Worm (Caenorhabditis elegans) whole organism, L2 larva: ENCODE data around the gene nadk-1.

ENCODE experiments used
- C34F6.9 ChIP-seq: fragments of 150-350 bp; optimal IDR thresholded peaks from 2 replicates; lab custom pipeline; 2014; ENCODE audit warnings: missing biosample characterization, missing genetic modification characterization
- Y55F3AM.14 ChIP-seq: fragments of 200-800 bp; sonication (Bioruptor generic); optimal IDR thresholded peaks from 2 replicates; lab custom pipeline; 2018; ENCODE audit warnings: mild to moderate bottlenecking, missing genetic modification characterization, missing compliant biosample characterization
- ZK546.5 ChIP-seq: sonication (generic microtip); optimal IDR thresholded peaks from 2 replicates; lab custom pipeline; 2017; ENCODE audit warnings: missing biosample characterization, missing genetic modification characterization
- alr-1 ChIP-seq: fragments of 150-350 bp; optimal IDR thresholded peaks from 2 replicates; lab custom pipeline; 2014; ENCODE audit warnings: missing biosample characterization, missing genetic modification characterization
- ama-1 ChIP-seq: fragments of 150-350 bp; optimal IDR thresholded peaks from 2 replicates; lab custom pipeline; 2018; ENCODE audit warnings: inconsistent platforms
- blmp-1 ChIP-seq: sonication (generic microtip); optimal IDR thresholded peaks from 2 replicates; lab custom pipeline; 2017; ENCODE audit warnings: missing genetic modification characterization, mild to moderate bottlenecking, missing compliant biosample characterization, antibody characterized with exemption, moderate library complexity; ENCODE audit not compliant: insufficient read depth
- ceh-16 ChIP-seq: fragments of 150-350 bp; optimal IDR thresholded peaks from 2 replicates; lab custom pipeline; 2014; ENCODE audit warnings: missing biosample characterization, missing genetic modification characterization
- ceh-82 ChIP-seq: fragments of 150-350 bp; optimal IDR thresholded peaks from 2 replicates; lab custom pipeline; 2014; ENCODE audit warnings: missing biosample characterization, missing genetic modification characterization
- crh-2 ChIP-seq: sonication (generic microtip); optimal IDR thresholded peaks from 2 replicates; lab custom pipeline; 2017; ENCODE audit warnings: missing biosample characterization, missing genetic modification characterization
- dmd-4 ChIP-seq: sonication (generic microtip); optimal IDR thresholded peaks from 2 replicates; lab custom pipeline; 2017; ENCODE audit warnings: missing biosample characterization, missing genetic modification characterization
- elt-1 ChIP-seq: fragments of 150-350 bp; optimal IDR thresholded peaks from 2 replicates; lab custom pipeline; 2014; ENCODE audit warnings: missing biosample characterization, missing genetic modification characterization
- elt-3 ChIP-seq: sonication (generic microtip); optimal IDR thresholded peaks from 2 replicates; lab custom pipeline; 2017; ENCODE audit warnings: missing biosample characterization, missing genetic modification characterization
- gmeb-1 ChIP-seq: fragments of 150-350 bp; optimal IDR thresholded peaks from 2 replicates; lab custom pipeline; 2014; ENCODE audit warnings: missing biosample characterization, missing genetic modification characterization
- lin-13 ChIP-seq: fragments of 150-350 bp; optimal IDR thresholded peaks from 2 replicates; lab custom pipeline; 2014; ENCODE audit warnings: missing biosample characterization, missing genetic modification reagents, missing genetic modification characterization
- lin-39 ChIP-seq: fragments of 150-350 bp; optimal IDR thresholded peaks from 2 replicates; lab custom pipeline; 2014; ENCODE audit warnings: missing biosample characterization, missing genetic modification reagents, missing genetic modification characterization
- lsy-2 ChIP-seq, 2 experiments: fragments of 150-350 bp in 1 of 2; sonication (generic microtip) in 1 of 2; optimal IDR thresholded peaks; 2 replicates each; lab custom pipeline; 2014 to 2017; ENCODE audit warnings: missing biosample characterization in 2 of 2, missing genetic modification characterization in 2 of 2
- mab-5 ChIP-seq: fragments of 150-350 bp; optimal IDR thresholded peaks from 2 replicates; lab custom pipeline; 2014; ENCODE audit warnings: missing biosample characterization, missing genetic modification characterization
- nhr-11 ChIP-seq: fragments of 150-350 bp; optimal IDR thresholded peaks from 2 replicates; lab custom pipeline; 2014; ENCODE audit warnings: missing biosample characterization, missing genetic modification characterization
- nhr-12 ChIP-seq: fragments of 150-350 bp; optimal IDR thresholded peaks from 2 replicates; lab custom pipeline; 2014; ENCODE audit warnings: missing biosample characterization, missing genetic modification characterization
- nhr-129 ChIP-seq: fragments of 150-350 bp; optimal IDR thresholded peaks from 2 replicates; lab custom pipeline; 2014; ENCODE audit warnings: missing biosample characterization, missing genetic modification characterization
- nhr-21 ChIP-seq: fragments of 150-350 bp; optimal IDR thresholded peaks from 2 replicates; lab custom pipeline; 2014; ENCODE audit warnings: missing biosample characterization, missing genetic modification characterization
- nhr-237 ChIP-seq: fragments of 150-350 bp; optimal IDR thresholded peaks from 2 replicates; lab custom pipeline; 2014; ENCODE audit warnings: missing biosample characterization, missing genetic modification characterization
- nhr-25 ChIP-seq: fragments of 150-350 bp; sonication (generic microtip); optimal IDR thresholded peaks from 3 replicates; lab custom pipeline; 2014; ENCODE audit warnings: missing biosample characterization, missing genetic modification characterization
- nhr-6 ChIP-seq: fragments of 150-350 bp; optimal IDR thresholded peaks from 2 replicates; lab custom pipeline; 2014; ENCODE audit warnings: missing biosample characterization, missing genetic modification characterization
- nhr-77 ChIP-seq: fragments of 150-350 bp; optimal IDR thresholded peaks from 2 replicates; lab custom pipeline; 2014; ENCODE audit warnings: missing biosample characterization, missing genetic modification characterization
- peb-1 ChIP-seq: fragments of 150-350 bp; optimal IDR thresholded peaks from 2 replicates; lab custom pipeline; 2014; ENCODE audit warnings: missing biosample characterization, missing genetic modification characterization
- sem-4 ChIP-seq: fragments of 150-350 bp; optimal IDR thresholded peaks from 2 replicates; lab custom pipeline; 2014; ENCODE audit warnings: missing biosample characterization, missing genetic modification reagents, missing genetic modification characterization
- skn-1 ChIP-seq: sonication (generic microtip); optimal IDR thresholded peaks from 2 replicates; lab custom pipeline; 2017; ENCODE audit warnings: missing biosample characterization, missing genetic modification characterization
- sma-3 ChIP-seq: sonication (generic microtip); optimal IDR thresholded peaks from 2 replicates; lab custom pipeline; 2016; ENCODE audit warnings: missing genetic modification reagents, missing genetic modification characterization, missing compliant biosample characterization
- sma-9 ChIP-seq, 2 experiments: fragments of 150-350 bp in 1 of 2; sonication (generic microtip) in 1 of 2; optimal IDR thresholded peaks; 2 replicates each; lab custom pipeline; 2014 to 2016; ENCODE audit warnings: missing genetic modification characterization in 2 of 2, mild to moderate bottlenecking in 1 of 2, missing biosample characterization in 1 of 2, missing compliant biosample characterization in 1 of 2, missing genetic modification reagents in 1 of 2, moderate library complexity in 1 of 2
- unc-39 ChIP-seq: fragments of 150-350 bp; optimal IDR thresholded peaks from 2 replicates; lab custom pipeline; 2014; ENCODE audit warnings: missing biosample characterization, missing genetic modification characterization
- unc-55 ChIP-seq: fragments of 150-350 bp; sonication (generic microtip); optimal IDR thresholded peaks from 3 replicates; lab custom pipeline; 2014; ENCODE audit warnings: missing biosample characterization, missing genetic modification reagents, missing genetic modification characterization
- unc-62 ChIP-seq: fragments of 150-350 bp; optimal IDR thresholded peaks from 2 replicates; lab custom pipeline; 2014; ENCODE audit warnings: missing biosample characterization, missing genetic modification reagents, missing genetic modification characterization
- ztf-1 ChIP-seq: fragments of 200-800 bp; sonication (Bioruptor generic); conservative IDR thresholded peaks from 2 replicates; pipeline ENCODE4 v1.3.6; 2022; ENCODE audit warnings: missing genetic modification characterization, missing compliant biosample characterization
- ztf-11 ChIP-seq: sonication (generic microtip); optimal IDR thresholded peaks from 2 replicates; lab custom pipeline; 2017; ENCODE audit warnings: missing biosample characterization, missing genetic modification characterization
- ztf-4 ChIP-seq: fragments of 150-350 bp; optimal IDR thresholded peaks from 2 replicates; lab custom pipeline; 2014; ENCODE audit warnings: missing biosample characterization, missing genetic modification characterization

The nadk-1 gene

ce11 chrIV:1469093-1469492, 12.2 kb downstream of the nadk-1 start:
- no peak for TF ChIP-seq skn-1 (tag; lab: Kevin White, UChicago)
- TF ChIP-seq nhr-77 (tag; lab: Kevin White, UChicago), result no peak
- TF ChIP-seq sem-4, result no peak
- no peak for TF ChIP-seq alr-1 (tag; lab: Kevin White, UChicago)

- TF ChIP-seq unc-62 (GFP tag; lab: Kevin White, UChicago) (no peak), Y55F3AM.14 (no peak), ztf-1 (GFP tag; lab: Robert Waterston, UW) (no peak), nhr-129 (no peak), C34F6.9 (tag; lab: Kevin White, UChicago) (no peak)
- TF ChIP-seq, all 48 proteins: peak for 0
Measured at ce11 chrIV:1470364-1470763, 13.5 kb downstream of the nadk-1 start.

ce11 chrIV:1472145-1472544, 15.3 kb downstream of the nadk-1 start:
- TF ChIP-seq blmp-1 (tag; lab: Kevin White, UChicago) (no peak), sem-4 (no peak), nhr-12 (tag; lab: Kevin White, UChicago) (no peak), crh-2 (tag; lab: Kevin White, UChicago) (no peak), sma-9 (GFP tag; optimal IDR thresholded peaks at IDR 0.05; lab: Kevin White, UChicago) (no peak), sma-9 (tag; optimal IDR thresholded peaks at IDR 0.05; lab: Kevin White, UChicago) (no peak), dmd-4 (tag; lab: Kevin White, UChicago) (no peak), nhr-77 (tag; lab: Kevin White, UChicago) (no peak), ZK546.5 (no peak), ztf-11 (tag; lab: Kevin White, UChicago) (no peak)

ce11 chrIV:1475009-1475408, 18.1 kb downstream of the nadk-1 start, which contains the start of gene Y77E11A.12:
TSS of gene Y77E11A.12 (minus strand) at chrIV:1475109.
- TF ChIP-seq mab-5 (tag; lab: Kevin White, UChicago), result no peak
- TF ChIP-seq nhr-129, result no peak
- TF ChIP-seq nhr-237 (tag; lab: Kevin White, UChicago), result no peak
- no peak for TF ChIP-seq lin-39 (tag; lab: Kevin White, UChicago)
- no peak for TF ChIP-seq nhr-21 (tag; lab: Kevin White, UChicago)
- TF ChIP-seq unc-39 (tag; lab: Kevin White, UChicago), result no peak
- TF ChIP-seq lsy-2 (tag; optimal IDR thresholded peaks at IDR 0.05; lab: Kevin White, UChicago), result no peak
- TF ChIP-seq Y55F3AM.14, result no peak
- TF ChIP-seq sma-9 (GFP tag; optimal IDR thresholded peaks at IDR 0.05; lab: Kevin White, UChicago), result no peak
- TF ChIP-seq sma-9 (tag; optimal IDR thresholded peaks at IDR 0.05; lab: Kevin White, UChicago), result no peak
- TF ChIP-seq unc-55 (GFP tag; lab: Kevin White, UChicago), result no peak
- no peak for TF ChIP-seq lin-13 (GFP tag; lab: Kevin White, UChicago)

DNA sequence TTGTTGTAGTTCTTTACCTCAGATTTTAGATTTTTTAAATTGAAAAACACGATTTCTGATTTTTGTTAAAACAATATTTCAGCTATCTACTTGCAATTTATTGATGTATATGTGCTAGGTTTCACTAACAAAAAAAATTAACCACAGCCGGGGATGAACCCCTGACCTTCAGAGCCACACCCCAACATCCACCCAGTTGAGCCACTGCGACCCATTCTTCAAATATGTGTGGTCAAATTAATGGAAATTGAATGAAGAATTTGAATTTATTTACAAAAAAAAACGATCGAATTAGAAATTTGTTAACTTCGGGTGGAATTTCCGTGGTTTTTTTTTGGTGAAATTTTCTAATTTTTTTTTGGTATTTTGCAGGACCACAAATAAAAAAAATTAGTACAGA, 21.8 kb downstream of the nadk-1 start:
- TF ChIP-seq sma-3 (GFP tag; lab: Kevin White, UChicago) (no peak), ceh-16 (tag; lab: Kevin White, UChicago) (no peak), nhr-21 (tag; lab: Kevin White, UChicago) (no peak)
- TF ChIP-seq, all 48 proteins: peak for 0

DNA sequence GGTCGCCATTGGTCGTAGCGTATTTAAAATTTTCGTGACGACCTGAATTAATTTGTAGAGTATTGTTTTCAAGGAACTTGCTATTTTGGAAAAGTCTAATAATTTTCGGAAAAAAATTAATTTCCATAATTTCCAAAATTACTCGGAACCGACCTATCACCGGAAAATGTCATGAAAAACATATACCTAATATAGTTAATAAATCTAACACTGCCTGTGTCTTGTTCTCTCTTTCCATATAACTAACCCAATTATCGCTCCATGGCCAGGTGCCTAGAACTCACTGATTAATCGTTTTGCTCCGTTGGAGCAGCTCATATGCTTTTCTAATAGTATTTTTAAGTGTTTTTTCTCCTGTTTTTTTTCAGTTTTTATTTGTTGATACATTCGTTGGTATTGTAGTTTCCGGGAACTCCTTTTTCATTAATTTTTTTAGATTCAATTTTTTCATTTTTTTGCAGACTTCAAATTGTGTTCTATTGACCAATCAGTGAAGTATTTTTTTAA, 28.1 kb downstream of the nadk-1 start, which contains the start of gene Y77E11A.16:
Gene Y77E11A.16, plus strand, starts transcription at position 457 of the 507 bp plus-strand sequence.
- TF ChIP-seq peb-1 (tag; lab: Kevin White, UChicago) (no peak), nhr-77 (tag; lab: Kevin White, UChicago) (no peak), lsy-2 (tag; optimal IDR thresholded peaks at IDR 0.05; lab: Kevin White, UChicago) (peak in 1 of 2 experiments; percentile 9)

- TF ChIP-seq lsy-2 (tag; optimal IDR thresholded peaks at IDR 0.05; lab: Kevin White, UChicago) (peak; percentile 74 to 84), dmd-4 (tag; lab: Kevin White, UChicago) (no peak), ZK546.5 (no peak), ztf-4 (tag; lab: Kevin White, UChicago) (peak; percentile 13), nhr-21 (tag; lab: Kevin White, UChicago) (no peak), alr-1 (tag; lab: Kevin White, UChicago) (no peak), ceh-82 (tag; lab: Kevin White, UChicago) (no peak), nhr-129 (peak; percentile 41), skn-1 (tag; lab: Kevin White, UChicago) (no peak), sem-4 (no peak), nhr-12 (tag; lab: Kevin White, UChicago) (no peak), sma-3 (GFP tag; lab: Kevin White, UChicago) (peak; percentile 39), elt-1 (tag; lab: Kevin White, UChicago) (no peak), peb-1 (tag; lab: Kevin White, UChicago) (no peak), nhr-11 (tag; lab: Kevin White, UChicago) (no peak), elt-3 (no peak), lin-13 (GFP tag; lab: Kevin White, UChicago) (peak; percentile 51), ama-1 (lab: Kevin White, UChicago) (peak; percentile 8), gmeb-1 (tag; lab: Kevin White, UChicago) (peak; percentile 77), nhr-77 (tag; lab: Kevin White, UChicago) (no peak), nhr-6 (no peak), unc-39 (tag; lab: Kevin White, UChicago) (no peak), unc-62 (GFP tag; lab: Kevin White, UChicago) (no peak), nhr-25 (peak; percentile 36)
Measured at ce11 chrIV:1496017-1496678, 39.3 kb downstream of the nadk-1 start, which contains the start of gene npp-20. TSS of gene npp-20 (minus strand) at chrIV:1496022.
